Fruit fly (Drosophila melanogaster) whole organism, pupa: ENCODE measurements around the gene His4r.

Experiments used
- CG8159 ChIP-seq: fragments of 200-800 bp; sonication (Bioruptor generic); optimal IDR thresholded peaks from 3 replicates; lab custom pipeline; 2018; ENCODE audit warnings: missing biosample characterization, mild to moderate bottlenecking, missing genetic modification characterization, moderate library complexity
- EcR ChIP-seq: fragments of 200-800 bp; sonication (Bioruptor generic); optimal IDR thresholded peaks from 3 replicates; lab custom pipeline; 2019; ENCODE audit warnings: missing biosample characterization, missing genetic modification characterization, mild to moderate bottlenecking, moderate library complexity, missing genetic modification reagents
- gl ChIP-seq: fragments of 200-800 bp; sonication (Bioruptor generic); optimal IDR thresholded peaks from 2 replicates; lab custom pipeline; 2018; ENCODE audit warnings: missing biosample characterization, mild to moderate bottlenecking, missing genetic modification characterization

dm6 chr3R:14672915-14673314, 47.4 kb downstream of the His4r start:
- TF ChIP-seq EcR (no peak), CG8159 (tag; lab: Kevin White, UChicago) (peak; percentile 70), gl (tag; lab: Kevin White, UChicago) (no peak)
